Worm (Caenorhabditis elegans): ENCODE data around the gene ldb-1.

DNA sequence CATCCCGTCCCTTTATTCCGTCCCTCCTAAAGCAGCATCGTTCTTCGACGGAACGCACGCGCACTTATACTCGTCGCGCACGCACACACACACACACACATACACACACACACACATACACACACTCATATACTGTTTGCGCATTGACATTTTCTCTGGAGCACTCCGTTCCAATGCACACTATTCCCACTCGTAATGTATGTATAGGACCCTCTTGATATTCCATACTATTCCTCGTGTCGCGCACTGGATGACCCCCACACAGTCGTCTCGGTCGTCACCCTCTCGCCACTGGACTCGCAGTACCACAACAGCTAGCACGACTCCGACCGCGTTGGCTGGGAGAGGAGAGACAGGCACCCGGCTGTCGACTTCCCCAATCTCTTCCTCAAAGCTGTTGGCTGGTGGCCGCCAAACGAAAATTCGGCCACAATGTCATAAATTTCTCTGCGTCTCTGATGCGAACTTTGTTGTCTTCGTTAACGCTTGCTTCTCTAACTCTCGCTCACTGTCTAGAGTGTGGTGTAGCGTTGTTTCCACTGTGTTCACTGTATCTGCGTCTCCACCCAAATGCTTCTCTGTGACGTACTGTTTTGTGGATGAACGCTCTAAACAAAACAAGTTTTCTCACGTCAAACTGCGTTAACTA is 2.5 kb downstream of the ldb-1 start:
- TF ChIP-seq dve-1 (tag; optimal IDR thresholded peaks at IDR 0.05; ENCODE audit: insufficient read depth) (peak; percentile 92), ztf-11 (tag; optimal IDR thresholded peaks at IDR 0.05) (peak; percentile 36), saeg-2 (GFP tag; IDR thresholded peaks at IDR 0.05) (0 out of 2 replicates have a peak, but pooled peaks have one; percentile 55)
